Fruit fly (Drosophila melanogaster) whole organism, embryonic: ENCODE results near the gene CG12947.

Experiments used
- Abd-B ChIP-seq: fragments of 200-800 bp; sonication (Bioruptor generic); optimal IDR thresholded peaks from 2 replicates; lab custom pipeline; 2018; ENCODE audit warnings: missing biosample characterization, mild to moderate bottlenecking, missing genetic modification characterization, moderate library complexity
- B-H2 ChIP-seq: fragments of 200-800 bp; sonication (Bioruptor generic); optimal IDR thresholded peaks from 2 replicates; lab custom pipeline; 2018; ENCODE audit warnings: missing biosample characterization, mild to moderate bottlenecking, missing genetic modification characterization
- Bteb2 ChIP-seq: fragments of 200-800 bp; sonication (Bioruptor generic); optimal IDR thresholded peaks from 2 replicates; lab custom pipeline; 2016; ENCODE audit warnings: missing biosample characterization, missing genetic modification characterization
- C15 ChIP-seq: fragments of 200-800 bp; sonication (Bioruptor generic); IDR thresholded peaks from 3 replicates; pipeline ENCODE4 v1.3.6; 2022; ENCODE audit warnings: missing biosample characterization, missing genetic modification characterization
- CG10366 ChIP-seq: fragments of 200-800 bp; sonication (Bioruptor generic); IDR thresholded peaks from 2 replicates; pipeline ENCODE4 v1.3.6; 2022; ENCODE audit warnings: missing biosample characterization, missing genetic modification characterization
- CG10431 ChIP-seq: fragments of 200-800 bp; sonication (Bioruptor generic); optimal IDR thresholded peaks from 3 replicates; lab custom pipeline; 2018; ENCODE audit warnings: missing biosample characterization, mild to moderate bottlenecking, missing genetic modification characterization
- CG11398 ChIP-seq: fragments of 200-800 bp; sonication (Bioruptor generic); optimal IDR thresholded peaks from 2 replicates; lab custom pipeline; 2016; ENCODE audit warnings: missing biosample characterization, missing genetic modification characterization
- CG11696 ChIP-seq: fragments of 200-800 bp; sonication (Bioruptor generic); IDR thresholded peaks from 2 replicates; pipeline ENCODE4 v1.3.6; 2022; ENCODE audit warnings: missing biosample characterization, missing genetic modification characterization
- CG11723 ChIP-seq: fragments of 200-800 bp; sonication (Bioruptor generic); optimal IDR thresholded peaks from 2 replicates; lab custom pipeline; 2017; ENCODE audit warnings: missing biosample characterization, mild to moderate bottlenecking, missing genetic modification characterization
- CG12942 ChIP-seq: fragments of 200-800 bp; sonication (Bioruptor generic); optimal IDR thresholded peaks from 3 replicates; lab custom pipeline; 2016; ENCODE audit warnings: missing biosample characterization, missing genetic modification characterization
- CG13424 ChIP-seq: fragments of 200-800 bp; sonication (Bioruptor generic); optimal IDR thresholded peaks from 2 replicates; lab custom pipeline; 2019; ENCODE audit warnings: missing biosample characterization, mild to moderate bottlenecking, missing genetic modification characterization, moderate library complexity
- CG14860 ChIP-seq: fragments of 200-800 bp; sonication (Bioruptor generic); IDR thresholded peaks from 3 replicates; pipeline ENCODE4 v1.3.6; 2022; ENCODE audit warnings: missing biosample characterization, missing genetic modification characterization; ENCODE audit not compliant: partially characterized antibody
- CG1529 ChIP-seq: fragments of 200-800 bp; sonication (Bioruptor generic); optimal IDR thresholded peaks from 3 replicates; lab custom pipeline; 2018; ENCODE audit warnings: missing biosample characterization, missing genetic modification characterization
- CG16813 ChIP-seq: fragments of 200-800 bp; sonication (Bioruptor generic); IDR thresholded peaks from 3 replicates; pipeline ENCODE4 v1.3.6; 2022; ENCODE audit warnings: missing biosample characterization, missing genetic modification characterization; ENCODE audit not compliant: partially characterized antibody
- CG16815 ChIP-seq: fragments of 200-800 bp; sonication (Bioruptor generic); optimal IDR thresholded peaks from 3 replicates; lab custom pipeline; 2017; ENCODE audit warnings: missing biosample characterization, mild to moderate bottlenecking, missing genetic modification characterization
- CG18011 ChIP-seq: fragments of 200-800 bp; sonication (Bioruptor generic); optimal IDR thresholded peaks from 2 replicates; lab custom pipeline; 2017; ENCODE audit warnings: missing biosample characterization, missing genetic modification characterization, mild to moderate bottlenecking, moderate library complexity, missing genotype
- CG2712 ChIP-seq: fragments of 200-800 bp; optimal IDR thresholded peaks from 3 replicates; lab custom pipeline; 2019; ENCODE audit warnings: missing biosample characterization, mild to moderate bottlenecking, missing genetic modification characterization, moderate library complexity
- CG32532 ChIP-seq: fragments of 200-800 bp; sonication (Bioruptor generic); IDR thresholded peaks from 2 replicates; pipeline ENCODE4 v1.3.6; 2022; ENCODE audit warnings: missing biosample characterization, missing genetic modification characterization
- CG32767 ChIP-seq: fragments of 200-800 bp; sonication (Bioruptor generic); IDR thresholded peaks from 2 replicates; pipeline ENCODE4 v1.3.6; 2022; ENCODE audit warnings: missing biosample characterization, missing genetic modification characterization
- CG3726 ChIP-seq: fragments of 200-800 bp; sonication (Bioruptor generic); IDR thresholded peaks from 3 replicates; pipeline ENCODE4, ENCODE4 v1.3.6; 2022; ENCODE audit warnings: missing biosample characterization, missing genetic modification characterization
- CG4424 ChIP-seq: fragments of 200-800 bp; sonication (Bioruptor generic); optimal IDR thresholded peaks from 3 replicates; lab custom pipeline; 2016; ENCODE audit warnings: missing biosample characterization, missing genetic modification characterization
- CG6791 ChIP-seq: fragments of 200-800 bp; sonication (Bioruptor generic); IDR thresholded peaks from 3 replicates; pipeline ENCODE4 v1.3.6; 2022; ENCODE audit warnings: missing biosample characterization, missing genetic modification characterization; ENCODE audit not compliant: partially characterized antibody
- CG8388 ChIP-seq: fragments of 200-800 bp; sonication (Bioruptor generic); optimal IDR thresholded peaks from 2 replicates; lab custom pipeline; 2019; ENCODE audit warnings: missing biosample characterization, mild to moderate bottlenecking, missing genetic modification characterization, moderate library complexity
- CG8924 ChIP-seq: fragments of 200-800 bp; optimal IDR thresholded peaks from 3 replicates; lab custom pipeline; 2019; ENCODE audit warnings: missing biosample characterization, mild to moderate bottlenecking, missing genetic modification characterization, moderate library complexity
- CG9797 ChIP-seq: fragments of 200-800 bp; sonication (Bioruptor generic); optimal IDR thresholded peaks from 3 replicates; lab custom pipeline; 2018; ENCODE audit warnings: missing biosample characterization, mild to moderate bottlenecking, missing genetic modification characterization
- Dbx ChIP-seq: fragments of 200-800 bp; sonication (Bioruptor generic); IDR thresholded peaks from 3 replicates; pipeline ENCODE4 v1.3.6; 2022; ENCODE audit warnings: missing biosample characterization, missing genetic modification characterization
- Doc2 ChIP-seq: fragments of 200-800 bp; sonication (Bioruptor generic); IDR thresholded peaks from 2 replicates; pipeline ENCODE4 v1.3.6; 2022; ENCODE audit warnings: missing biosample characterization, missing genetic modification characterization
- Fer3 ChIP-seq: fragments of 200-800 bp; sonication (Bioruptor generic); optimal IDR thresholded peaks from 2 replicates; lab custom pipeline; 2018; ENCODE audit warnings: missing biosample characterization, mild to moderate bottlenecking, missing genetic modification characterization, moderate library complexity
- GATAe ChIP-seq: fragments of 200-800 bp; sonication (Bioruptor generic); conservative IDR thresholded peaks from 2 replicates; pipeline ENCODE4 v1.3.6; 2022; ENCODE audit warnings: missing biosample characterization, missing genetic modification characterization
- Gsc ChIP-seq: fragments of 200-800 bp; sonication (Bioruptor generic); IDR thresholded peaks from 2 replicates; pipeline ENCODE4 v1.3.6; 2022; ENCODE audit warnings: missing biosample characterization, missing genetic modification characterization
- H2.0 ChIP-seq: fragments of 200-800 bp; sonication (Bioruptor generic); IDR thresholded peaks from 2 replicates; pipeline ENCODE4 v1.3.6; 2022; ENCODE audit warnings: missing biosample characterization, missing genetic modification characterization
- HLHmδ ChIP-seq: fragments of 200-800 bp; sonication (Bioruptor generic); optimal IDR thresholded peaks from 2 replicates; lab custom pipeline; 2018; ENCODE audit warnings: missing biosample characterization, mild to moderate bottlenecking, missing genetic modification characterization, moderate library complexity
- Hmr ChIP-seq: fragments of 200-800 bp; sonication (Bioruptor generic); optimal IDR thresholded peaks from 3 replicates; lab custom pipeline; 2017; ENCODE audit warnings: mild to moderate bottlenecking, missing biosample characterization, missing genetic modification reagents, missing genetic modification characterization
- Med ChIP-seq: fragments of 200-800 bp; sonication (Bioruptor generic); peaks from one replicate; lab custom pipeline; 2016; ENCODE audit warnings: missing biosample characterization, missing genetic modification characterization, mild to moderate bottlenecking, inconsistent platforms, moderate library complexity
- Mrtf ChIP-seq: fragments of 200-800 bp; sonication (Bioruptor generic); IDR thresholded peaks from 3 replicates; pipeline ENCODE4 v1.3.6; 2022; ENCODE audit warnings: missing biosample characterization, missing genetic modification characterization
- NK7.1 ChIP-seq: fragments of 200-800 bp; sonication (Bioruptor generic); optimal IDR thresholded peaks from 3 replicates; lab custom pipeline; 2016; ENCODE audit warnings: missing biosample characterization, missing genetic modification characterization
- Nf-YC ChIP-seq: fragments of 200-800 bp; optimal IDR thresholded peaks from 3 replicates; lab custom pipeline; 2019; ENCODE audit warnings: missing biosample characterization, mild to moderate bottlenecking, missing genetic modification characterization, moderate library complexity
- Rfx ChIP-seq: fragments of 200-800 bp; sonication (Bioruptor generic); IDR thresholded peaks from 2 replicates; pipeline ENCODE4 v1.3.6; 2022; ENCODE audit warnings: missing biosample characterization, missing genetic modification characterization
- Side ChIP-seq: fragments of 200-800 bp; sonication (Bioruptor generic); optimal IDR thresholded peaks from 2 replicates; lab custom pipeline; 2016; ENCODE audit warnings: missing biosample characterization, missing genetic modification characterization
- Sry-δ ChIP-seq: fragments of 200-800 bp; sonication (Bioruptor generic); optimal IDR thresholded peaks from 2 replicates; lab custom pipeline; 2016; ENCODE audit warnings: missing biosample characterization, missing genetic modification characterization
- bcd ChIP-seq: fragments of 200-800 bp; sonication (Bioruptor generic); optimal IDR thresholded peaks from 2 replicates; lab custom pipeline; 2017; ENCODE audit warnings: missing biosample characterization, mild to moderate bottlenecking, missing genetic modification characterization
- cg ChIP-seq: fragments of 200-800 bp; sonication (Bioruptor generic); optimal IDR thresholded peaks from 3 replicates; lab custom pipeline; 2019; ENCODE audit warnings: missing biosample characterization, mild to moderate bottlenecking, missing genetic modification characterization, moderate library complexity
- eve ChIP-seq, 2 experiments: fragments of >200 bp; optimal IDR thresholded peaks; 2 replicates each; lab custom pipeline; 2017; ENCODE audit warnings: missing biosample characterization in 2 of 2, missing genetic modification characterization in 2 of 2
- kay ChIP-seq: fragments of 200-800 bp; sonication (Bioruptor generic); optimal IDR thresholded peaks from 2 replicates; lab custom pipeline; 2016; ENCODE audit warnings: missing biosample characterization, missing genetic modification characterization
- lola ChIP-seq, 3 experiments: fragments of >200 bp in 2 of 3; fragments of 200-800 bp in 1 of 3; sonication (Bioruptor generic) in 1 of 3; optimal IDR thresholded peaks; 2 replicates each; lab custom pipeline; 2017 to 2019; ENCODE audit warnings: missing biosample characterization in 3 of 3, missing genetic modification characterization in 3 of 3, mild to moderate bottlenecking in 1 of 3, moderate library complexity in 1 of 3
- luna ChIP-seq: fragments of 200-800 bp; sonication (Bioruptor generic); optimal IDR thresholded peaks from 2 replicates; lab custom pipeline; 2016; ENCODE audit warnings: missing biosample characterization, missing genetic modification characterization
- sc ChIP-seq, 3 experiments: fragments of >200 bp in 2 of 3; fragments of 200-800 bp in 1 of 3; sonication (Bioruptor generic) in 1 of 3; optimal IDR thresholded peaks; 2 replicates in 2 of 3; 3 replicates in 1 of 3; lab custom pipeline; 2017; ENCODE audit warnings: mild to moderate bottlenecking in 1 of 3, missing biosample characterization in 1 of 3, missing genetic modification characterization in 1 of 3, missing genetic modification reagents in 1 of 3
- sens ChIP-seq: fragments of 200-800 bp; sonication (Bioruptor generic); peaks from one replicate; lab custom pipeline; 2016; ENCODE audit warnings: missing biosample characterization, missing genetic modification characterization
- sr ChIP-seq: fragments of 200-800 bp; sonication (Bioruptor generic); IDR thresholded peaks from 3 replicates; pipeline ENCODE4 v1.3.6; 2022; ENCODE audit warnings: missing biosample characterization, missing genetic modification characterization
- wor ChIP-seq: fragments of 200-800 bp; sonication (Bioruptor generic); IDR thresholded peaks from 2 replicates; pipeline ENCODE4 v1.3.6; 2022; ENCODE audit warnings: missing biosample characterization, missing genetic modification characterization

The CG12947 gene

dm6 chr3R:9777941-9778360 lies 1.9 kb upstream of the CG12947 start, which contains the start of gene RpS29 (continued):
- TF ChIP-seq CG8388 (GFP tag; lab: Kevin White, UChicago) = peak; percentile 52
- TF ChIP-seq CG14860 = peak; percentile 79
- peak; percentile 94 for TF ChIP-seq Hmr
- TF ChIP-seq CG12942 = peak; percentile 78
- peak; percentile 74 for TF ChIP-seq H2.0 (GFP tag; lab: Robert Waterston, UW)
- no peak for TF ChIP-seq sc (optimal IDR thresholded peaks at IDR 0.05; lab: Kevin White, UChicago)
- no peak for TF ChIP-seq sc (GFP tag; optimal IDR thresholded peaks at IDR 0.05; lab: Kevin White, UChicago)
- peak; percentile 32 for TF ChIP-seq CG1529 (GFP tag; lab: Kevin White, UChicago)
- peak; percentile 57; the same call in 1 of the 2 replicates for TF ChIP-seq CG32767
- TF ChIP-seq Dbx (GFP tag; lab: Robert Waterston, UW) = peak; percentile 93
- TF ChIP-seq Fer3 (tag; lab: Kevin White, UChicago) = peak; percentile 71
- peak; percentile 86 for TF ChIP-seq Side (GFP tag; lab: Kevin White, UChicago)
- TF ChIP-seq Nf-YC (tag; lab: Kevin White, UChicago) = peak; percentile 68
- TF ChIP-seq CG6791 = peak; percentile 97
- TF ChIP-seq NK7.1 (GFP tag; lab: Kevin White, UChicago) = peak; percentile 65
- peak; percentile 95 for TF ChIP-seq Rfx (GFP tag; lab: Robert Waterston, UW)
- peak; percentile 93 for TF ChIP-seq CG16813 (GFP tag; lab: Robert Waterston, UW)
- TF ChIP-seq CG13424 (tag; lab: Kevin White, UChicago) = peak; percentile 62
- TF ChIP-seq CG10431 (GFP tag; lab: Kevin White, UChicago) = peak; percentile 70
- TF ChIP-seq Bteb2 = peak; percentile 76
- peak; percentile 86 for TF ChIP-seq CG10366 (GFP tag; lab: Robert Waterston, UW)
- peak; percentile 99 for TF ChIP-seq Med (GFP tag; lab: Kevin White, UChicago)
- no peak for TF ChIP-seq cg (GFP tag; lab: Kevin White, UChicago)
- TF ChIP-seq lola (GFP tag; optimal IDR thresholded peaks at IDR 0.05; lab: Kevin White, UChicago) = peak in 1 of 3 experiments; percentile 39
- TF ChIP-seq luna (GFP tag; lab: Kevin White, UChicago) = peak; percentile 88
- peak; percentile 100 for TF ChIP-seq Sry-δ
- TF ChIP-seq bcd = peak; percentile 85
- 0 out of 3 replicates have a peak, but pooled peaks have one; percentile 43 for TF ChIP-seq C15 (GFP tag; lab: Robert Waterston, UW)
- peak; percentile 54 for TF ChIP-seq HLHmδ (GFP tag; lab: Kevin White, UChicago)
- peak; percentile 69; the same call in 2 of the 3 replicates for TF ChIP-seq CG3726 (GFP tag; lab: Robert Waterston, UW)
- TF ChIP-seq GATAe (GFP tag; lab: Robert Waterston, UW) = no peak; the same call in 1 of the 2 replicates
- peak; percentile 95 for TF ChIP-seq B-H2 (GFP tag; lab: Kevin White, UChicago)
- TF ChIP-seq sens (GFP tag; lab: Kevin White, UChicago) = peak; percentile 95
- peak; percentile 61; the same call in 2 of the 3 replicates for TF ChIP-seq sr
- no peak for TF ChIP-seq wor
- TF ChIP-seq CG11398 (GFP tag; lab: Kevin White, UChicago) = peak; percentile 65
- TF ChIP-seq Doc2 (GFP tag; lab: Robert Waterston, UW) = no peak
- peak; percentile 68 for TF ChIP-seq CG11723 (GFP tag; lab: Kevin White, UChicago)
- peak; percentile 75 for TF ChIP-seq CG18011 (GFP tag; lab: Kevin White, UChicago)
- TF ChIP-seq CG32532 (GFP tag; lab: Robert Waterston, UW) = peak; percentile 89
- TF ChIP-seq Mrtf (GFP tag; lab: Robert Waterston, UW) = peak; percentile 71
- peak; percentile 87 for TF ChIP-seq CG9797 (GFP tag; lab: Kevin White, UChicago)
- no peak for TF ChIP-seq Gsc (GFP tag; lab: Robert Waterston, UW)
- no peak for TF ChIP-seq CG11696 (GFP tag; lab: Robert Waterston, UW)
- peak; percentile 58 for TF ChIP-seq CG8924 (tag; lab: Kevin White, UChicago)
- TF ChIP-seq CG16815 (GFP tag; lab: Kevin White, UChicago) = peak; percentile 2
- TF ChIP-seq eve (GFP tag; optimal IDR thresholded peaks at IDR 0.05; lab: Kevin White, UChicago) = no peak
- TF ChIP-seq kay (GFP tag; lab: Kevin White, UChicago) = peak; percentile 32
- peak; percentile 40 for TF ChIP-seq Abd-B
- TF ChIP-seq CG4424 (GFP tag; lab: Kevin White, UChicago) = peak; percentile 70
- TF ChIP-seq CG2712 (tag; lab: Kevin White, UChicago) = peak; percentile 73
